Fruit fly (Drosophila melanogaster) whole organism, wandering third instar larva: Measurements from ENCODE around the gene CG9021.

Source experiments
- Abd-B ChIP-seq: fragments of >200 bp; optimal IDR thresholded peaks from 2 replicates; lab custom pipeline; 2017; ENCODE audit warnings: missing biosample characterization, missing genetic modification characterization
- CG32264 ChIP-seq: fragments of 200-800 bp; sonication (Bioruptor generic); optimal IDR thresholded peaks from 2 replicates; lab custom pipeline; 2016; ENCODE audit warnings: missing biosample characterization, missing genetic modification characterization
- CG9705 ChIP-seq: fragments of 200-800 bp; sonication (Bioruptor generic); optimal IDR thresholded peaks from 2 replicates; lab custom pipeline; 2018; ENCODE audit warnings: missing biosample characterization, mild to moderate bottlenecking, missing genetic modification characterization
- CrebA ChIP-seq: fragments of 200-800 bp; sonication (Bioruptor generic); optimal IDR thresholded peaks from 2 replicates; lab custom pipeline; 2016; ENCODE audit warnings: missing biosample characterization, mild to moderate bottlenecking, missing genetic modification characterization, borderline replicate concordance
- Dfd ChIP-seq: fragments of >200 bp; optimal IDR thresholded peaks from 2 replicates; lab custom pipeline; 2017; ENCODE audit warnings: missing biosample characterization, missing genetic modification characterization
- Dif ChIP-seq: fragments of 200-275, 200-300 bp; sonication (Bioruptor generic); optimal IDR thresholded peaks from 2 replicates; lab custom pipeline; 2018; ENCODE audit warnings: missing biosample characterization, missing genetic modification characterization; ENCODE audit not compliant: partially characterized antibody
- GATAd ChIP-seq: sonication (Bioruptor generic); optimal IDR thresholded peaks from 2 replicates; lab custom pipeline; 2016; ENCODE audit warnings: missing biosample characterization, missing genetic modification characterization
- HLH106 ChIP-seq: fragments of 200-800 bp; optimal IDR thresholded peaks from 3 replicates; lab custom pipeline; 2019; ENCODE audit warnings: missing biosample characterization, mild to moderate bottlenecking, missing genetic modification characterization, moderate library complexity
- Hnf4 ChIP-seq: fragments of 200-800 bp; sonication (Bioruptor generic); optimal IDR thresholded peaks from 2 replicates; lab custom pipeline; 2016; ENCODE audit warnings: missing biosample characterization, mild to moderate bottlenecking, missing genetic modification characterization
- Hr78 ChIP-seq: fragments of >200 bp; optimal IDR thresholded peaks from 2 replicates; lab custom pipeline; 2017; ENCODE audit warnings: missing biosample characterization, missing genetic modification characterization
- Hr83 ChIP-seq: fragments of 200-300 bp; sonication (Bioruptor generic); optimal IDR thresholded peaks from 2 replicates; lab custom pipeline; 2016; ENCODE audit warnings: missing biosample characterization, mild to moderate bottlenecking, missing genetic modification characterization, moderate library complexity; ENCODE audit not compliant: poor library complexity, severe bottlenecking
- Jra ChIP-seq: sonication (Bioruptor generic); optimal IDR thresholded peaks from 2 replicates; lab custom pipeline; 2016; ENCODE audit warnings: missing biosample characterization, missing genetic modification characterization
- Mio ChIP-seq: sonication (Bioruptor generic); optimal IDR thresholded peaks from 2 replicates; lab custom pipeline; 2016; ENCODE audit warnings: missing biosample characterization, missing genetic modification characterization
- Myc ChIP-seq: fragments of >200 bp; optimal IDR thresholded peaks from 2 replicates; lab custom pipeline; 2017
- N ChIP-seq: fragments of >200 bp; optimal IDR thresholded peaks from 2 replicates; lab custom pipeline; 2018; ENCODE audit warnings: missing biosample characterization, missing external identifiers, missing genetic modification characterization
- OdsH ChIP-seq: fragments of 200-800 bp; sonication (Bioruptor generic); optimal IDR thresholded peaks from 2 replicates; lab custom pipeline; 2016; ENCODE audit warnings: missing biosample characterization, mild to moderate bottlenecking, missing genetic modification characterization
- Rel ChIP-seq, 2 experiments: fragments of 200-800 bp; sonication (Bioruptor generic) in 1 of 2; optimal IDR thresholded peaks; 2 replicates in 1 of 2; 3 replicates in 1 of 2; lab custom pipeline; 2016 to 2019; ENCODE audit warnings: mild to moderate bottlenecking in 2 of 2, missing biosample characterization in 2 of 2, missing genetic modification characterization in 2 of 2, moderate library complexity in 1 of 2
- Vsx2 ChIP-seq: fragments of 200-300, 225-300 bp; sonication (Bioruptor generic); optimal IDR thresholded peaks from 2 replicates; lab custom pipeline; 2018; ENCODE audit warnings: missing biosample characterization, missing genetic modification characterization; ENCODE audit not compliant: partially characterized antibody
- br ChIP-seq: fragments of 200-800 bp; sonication (Bioruptor generic); optimal IDR thresholded peaks from 2 replicates; lab custom pipeline; 2016; ENCODE audit warnings: missing biosample characterization, missing genetic modification characterization
- brk ChIP-seq: fragments of 200-800 bp; sonication (Bioruptor generic); optimal IDR thresholded peaks from 2 replicates; lab custom pipeline; 2016; ENCODE audit warnings: missing biosample characterization, mild to moderate bottlenecking, missing genetic modification characterization
- dl ChIP-seq, 2 experiments: fragments of 175-275, 200-275 bp in 1 of 2; fragments of 200-275 bp in 1 of 2; sonication (Bioruptor generic); optimal IDR thresholded peaks; lab custom pipeline; 2018; ENCODE audit warnings: mild to moderate bottlenecking in 2 of 2, missing biosample characterization in 2 of 2, missing genetic modification characterization in 2 of 2, moderate library complexity in 2 of 2; ENCODE audit not compliant: partially characterized antibody in 2 of 2, insufficient read depth in 1 of 2
- dmrt93B ChIP-seq: fragments of 200-800 bp; sonication (Bioruptor generic); optimal IDR thresholded peaks from 2 replicates; lab custom pipeline; 2018; ENCODE audit warnings: missing biosample characterization, mild to moderate bottlenecking, missing genetic modification characterization
- dsf ChIP-seq: sonication (Bioruptor generic); optimal IDR thresholded peaks from 2 replicates; lab custom pipeline; 2016; ENCODE audit warnings: missing biosample characterization, missing genetic modification characterization, borderline replicate concordance
- ey ChIP-seq: fragments of 200-800 bp; sonication (Bioruptor generic); optimal IDR thresholded peaks from 2 replicates; lab custom pipeline; 2016; ENCODE audit warnings: missing biosample characterization, missing genetic modification characterization
- foxo ChIP-seq, 2 experiments: fragments of 200-800 bp; sonication (Bioruptor generic); optimal IDR thresholded peaks; 2 replicates in 1 of 2; 3 replicates in 1 of 2; lab custom pipeline; 2016 to 2017; ENCODE audit warnings: missing biosample characterization in 2 of 2, missing genetic modification characterization in 2 of 2
- h ChIP-seq: fragments of 200-800 bp; sonication (Bioruptor generic); optimal IDR thresholded peaks from 3 replicates; lab custom pipeline; 2016; ENCODE audit warnings: missing biosample characterization, mild to moderate bottlenecking, missing genetic modification characterization
- jim ChIP-seq: fragments of 175-275, 200-325 bp; sonication (Bioruptor generic); optimal IDR thresholded peaks from 2 replicates; lab custom pipeline; 2016; ENCODE audit warnings: missing biosample characterization, mild to moderate bottlenecking, missing genetic modification characterization
- lola ChIP-seq: fragments of >200 bp; optimal IDR thresholded peaks from 2 replicates; lab custom pipeline; 2017; ENCODE audit warnings: missing biosample characterization, missing genetic modification characterization
- pan ChIP-seq: fragments of >200 bp; optimal IDR thresholded peaks from 2 replicates; lab custom pipeline; 2017
- sage ChIP-seq: fragments of 200-800 bp; sonication (Bioruptor generic); optimal IDR thresholded peaks from 2 replicates; lab custom pipeline; 2016; ENCODE audit warnings: missing biosample characterization, mild to moderate bottlenecking, missing genetic modification characterization
- sv ChIP-seq: fragments of 200-800 bp; sonication (Bioruptor generic); optimal IDR thresholded peaks from 3 replicates; lab custom pipeline; 2016; ENCODE audit warnings: missing biosample characterization, missing genetic modification characterization
- tai ChIP-seq: sonication (Bioruptor generic); optimal IDR thresholded peaks from 2 replicates; lab custom pipeline; 2016; ENCODE audit warnings: missing biosample characterization, missing genetic modification characterization
- woc ChIP-seq: sonication (Bioruptor generic); optimal IDR thresholded peaks from 2 replicates; lab custom pipeline; 2016; ENCODE audit warnings: missing biosample characterization, mild to moderate bottlenecking, missing genetic modification characterization

Gene CG9021

dm6 chr2L:5893796-5894195 is 10.7 kb downstream of the CG9021 start, which contains the start of gene Acp26Aa:
TSS of gene Acp26Aa (minus strand) at chr2L:5893896.
- TF ChIP-seq Dif (no peak), lola (no peak), sv (GFP tag; lab: Kevin White, UChicago) (no peak), br (GFP tag; lab: Kevin White, UChicago) (no peak), Hnf4 (GFP tag; lab: Kevin White, UChicago) (no peak), dsf (GFP tag; lab: Kevin White, UChicago) (no peak)

- TF ChIP-seq lola (no peak), dl (GFP tag; optimal IDR thresholded peaks at IDR 0.05; lab: Kevin White, UChicago; ENCODE audit: insufficient read depth in 1 of 2, partially characterized antibody in 2 of 2) (no peak), Hr83 (GFP tag; lab: Kevin White, UChicago) (no peak), pan (lab: Kevin White, UChicago) (no peak), GATAd (GFP tag; lab: Kevin White, UChicago) (no peak), Rel (GFP tag; optimal IDR thresholded peaks at IDR 0.05; lab: Kevin White, UChicago) (no peak), Rel (tag; optimal IDR thresholded peaks at IDR 0.05; lab: Kevin White, UChicago) (no peak), CG9705 (GFP tag; lab: Kevin White, UChicago) (no peak), brk (GFP tag; lab: Kevin White, UChicago) (no peak), tai (no peak), Myc (lab: Kevin White, UChicago) (no peak), dsf (GFP tag; lab: Kevin White, UChicago) (no peak)
- TF ChIP-seq, all 38 proteins: peak for 0
These were observed 11.7 kb downstream of the CG9021 start, which contains the start of gene Acp26Ab for dm6 chr2L:5892762-5893161. TSS of gene Acp26Ab (minus strand) at chr2L:5892862.

dm6 chr2L:5890556-5890955 is 13.9 kb downstream of the CG9021 start:
- TF ChIP-seq woc (GFP tag; lab: Kevin White, UChicago) (no peak), OdsH (GFP tag; lab: Kevin White, UChicago) (no peak), h (GFP tag; lab: Kevin White, UChicago) (no peak)
- TF ChIP-seq, all 38 proteins: peak for 0

dm6 chr2L:5886955-5887354 is 17.5 kb downstream of the CG9021 start:
- TF ChIP-seq OdsH (GFP tag; lab: Kevin White, UChicago) (no peak), sv (GFP tag; lab: Kevin White, UChicago) (no peak), Hr83 (GFP tag; lab: Kevin White, UChicago) (no peak), dl (GFP tag; optimal IDR thresholded peaks at IDR 0.05; lab: Kevin White, UChicago; ENCODE audit: insufficient read depth in 1 of 2, partially characterized antibody in 2 of 2) (no peak), lola (no peak), Vsx2 (no peak), HLH106 (no peak), Dfd (no peak), Abd-B (GFP tag; lab: Kevin White, UChicago) (no peak), Myc (lab: Kevin White, UChicago) (no peak), tai (no peak), sage (GFP tag; lab: Kevin White, UChicago) (no peak), Rel (GFP tag; optimal IDR thresholded peaks at IDR 0.05; lab: Kevin White, UChicago) (no peak), Rel (tag; optimal IDR thresholded peaks at IDR 0.05; lab: Kevin White, UChicago) (no peak)

dm6 chr2L:5885702-5886101 is 18.8 kb downstream of the CG9021 start, which contains the start of gene CG9029:
TSS of gene CG9029 (plus strand) at chr2L:5886002.
- TF ChIP-seq Mio (GFP tag; lab: Kevin White, UChicago) (no peak), Dif (no peak), CrebA (GFP tag; lab: Kevin White, UChicago) (no peak), Hr78 (GFP tag; lab: Kevin White, UChicago) (no peak)

- TF ChIP-seq br (GFP tag; lab: Kevin White, UChicago) (no peak), Dfd (no peak), CG32264 (GFP tag; lab: Kevin White, UChicago) (no peak), jim (GFP tag; lab: Kevin White, UChicago) (no peak), foxo (GFP tag; optimal IDR thresholded peaks at IDR 0.05; lab: Kevin White, UChicago) (no peak), HLH106 (no peak), Myc (lab: Kevin White, UChicago) (no peak), ey (GFP tag; lab: Kevin White, UChicago) (no peak), sage (GFP tag; lab: Kevin White, UChicago) (no peak), Jra (GFP tag; lab: Kevin White, UChicago) (no peak), sv (GFP tag; lab: Kevin White, UChicago) (no peak), woc (GFP tag; lab: Kevin White, UChicago) (no peak), dmrt93B (GFP tag; lab: Kevin White, UChicago) (no peak), Hr78 (GFP tag; lab: Kevin White, UChicago) (no peak), N (no peak), Hnf4 (GFP tag; lab: Kevin White, UChicago) (no peak), Hr83 (GFP tag; lab: Kevin White, UChicago) (no peak), CG9705 (GFP tag; lab: Kevin White, UChicago) (no peak), Abd-B (GFP tag; lab: Kevin White, UChicago) (no peak), Vsx2 (no peak)
- TF ChIP-seq, all 38 proteins: peak for 0
These were observed 19.8 kb downstream of the CG9021 start, which contains the start of the genes Sfp26Ac and CG43185 for dm6 chr2L:5884674-5885073. TSS of gene Sfp26Ac (minus strand) at chr2L:5884774. TSS of gene CG43185 (plus strand) at chr2L:5884888.
